Fruit fly (Drosophila melanogaster): ENCODE data around the gene CG43061.

Gene CG43061

dm6 chr3R:8013121-8014009 is 36.1 kb upstream of the CG43061 start, which contains the start of the genes CG10435 and Pbp95 (continued):
- TF ChIP-seq otp (GFP tag; IDR thresholded peaks at IDR 0.05) (peak; percentile 50; the same call in 1 of the 3 replicates), salm (tag; optimal IDR thresholded peaks at IDR 0.05) (no peak), CG10366 (GFP tag; IDR thresholded peaks at IDR 0.05) (peak; percentile 30), CG2712 (tag; optimal IDR thresholded peaks at IDR 0.05) (peak; percentile 58), tgo (GFP tag; IDR thresholded peaks at IDR 0.05) (peak; percentile 48; the same call in 2 of the 3 replicates), Side (GFP tag; optimal IDR thresholded peaks at IDR 0.05) (peak; percentile 29), CG14667 (GFP tag; IDR thresholded peaks at IDR 0.05) (0 out of 2 replicates have a peak, but pooled peaks have one; percentile 26), ranshi (GFP tag; IDR thresholded peaks at IDR 0.05) (0 out of 2 replicates have a peak, but pooled peaks have one; percentile 26), Bdp1 (GFP tag; optimal IDR thresholded peaks at IDR 0.05) (no peak), D19A (tag; optimal IDR thresholded peaks at IDR 0.05) (peak; percentile 88), twi (tag; optimal IDR thresholded peaks at IDR 0.05) (no peak), prd (optimal IDR thresholded peaks at IDR 0.05) (no peak), prd (GFP tag; IDR thresholded peaks at IDR 0.05) (peak; percentile 39; the same call in 1 of the 3 replicates), CG32532 (GFP tag; IDR thresholded peaks at IDR 0.05) (peak; percentile 58), dmrt99B (tag; optimal IDR thresholded peaks at IDR 0.05) (no peak), pan (optimal IDR thresholded peaks at IDR 0.05) (no peak), pan (GFP tag; optimal IDR thresholded peaks at IDR 0.05 in 1 of 2, IDR thresholded peaks at IDR 0.05 in 1 of 2) (peak in 1 of 2 experiments; percentile 44), crp (GFP tag; optimal IDR thresholded peaks at IDR 0.05) (peak; percentile 35 to 88), Ets97D (GFP tag; optimal IDR thresholded peaks at IDR 0.05) (peak; percentile 51), sens (GFP tag) (peak; percentile 87), Trl (optimal IDR thresholded peaks at IDR 0.05) (no peak), Trl (GFP tag; optimal IDR thresholded peaks at IDR 0.05) (peak; percentile 57), CG17359 (tag; optimal IDR thresholded peaks at IDR 0.05) (peak; percentile 51), ind (GFP tag; optimal IDR thresholded peaks at IDR 0.05) (peak; percentile 69), CG16815 (GFP tag; optimal IDR thresholded peaks at IDR 0.05) (peak; percentile 41), CG6254 (GFP tag; optimal IDR thresholded peaks at IDR 0.05) (peak; percentile 30), Aef1 (GFP tag; IDR thresholded peaks at IDR 0.05) (peak; percentile 68), dm (GFP tag; optimal IDR thresholded peaks at IDR 0.05) (peak; percentile 28), crol (GFP tag; IDR thresholded peaks at IDR 0.05) (no peak), HLH4C (GFP tag; IDR thresholded peaks at IDR 0.05; ENCODE audit: partially characterized antibody) (peak; percentile 59), zfh1 (GFP tag; IDR thresholded peaks at IDR 0.05) (peak; percentile 72), ro (GFP tag; IDR thresholded peaks at IDR 0.05) (no peak), CG2116 (GFP tag; optimal IDR thresholded peaks at IDR 0.05) (peak; percentile 56), ase (GFP tag; IDR thresholded peaks at IDR 0.05) (0 out of 3 replicates have a peak, but pooled peaks have one; percentile 6), pzg (GFP tag; optimal IDR thresholded peaks at IDR 0.05) (peak; percentile 62), pnt (GFP tag; optimal IDR thresholded peaks at IDR 0.05) (peak; percentile 1), caup (GFP tag; optimal IDR thresholded peaks at IDR 0.05; ENCODE audit: severe bottlenecking) (peak; percentile 31), CG11560 (tag; IDR thresholded peaks at IDR 0.05) (no peak), Mrtf (GFP tag; IDR thresholded peaks at IDR 0.05) (0 out of 3 replicates have a peak, but pooled peaks have one; percentile 45), Rx (GFP tag; IDR thresholded peaks at IDR 0.05) (peak; percentile 56), CG8944 (GFP tag; optimal IDR thresholded peaks at IDR 0.05) (peak; percentile 24), Myb (GFP tag; optimal IDR thresholded peaks at IDR 0.05) (peak; percentile 36), mam (GFP tag; optimal IDR thresholded peaks at IDR 0.05) (peak; percentile 82), h (optimal IDR thresholded peaks at IDR 0.05) (no peak), CG10267 (tag; optimal IDR thresholded peaks at IDR 0.05) (peak; percentile 86), CG18011 (GFP tag; optimal IDR thresholded peaks at IDR 0.05) (peak; percentile 13), CG13424 (tag; optimal IDR thresholded peaks at IDR 0.05) (peak; percentile 25), tup (GFP tag; optimal IDR thresholded peaks at IDR 0.05) (no peak), CG4424 (GFP tag; optimal IDR thresholded peaks at IDR 0.05) (peak; percentile 52), her (GFP tag; optimal IDR thresholded peaks at IDR 0.05) (peak; percentile 45)

Data from whole organism, embryonic.